Worm (Caenorhabditis elegans): ENCODE measurements around the gene dhs-22.

dhs-22 gene

DNA sequence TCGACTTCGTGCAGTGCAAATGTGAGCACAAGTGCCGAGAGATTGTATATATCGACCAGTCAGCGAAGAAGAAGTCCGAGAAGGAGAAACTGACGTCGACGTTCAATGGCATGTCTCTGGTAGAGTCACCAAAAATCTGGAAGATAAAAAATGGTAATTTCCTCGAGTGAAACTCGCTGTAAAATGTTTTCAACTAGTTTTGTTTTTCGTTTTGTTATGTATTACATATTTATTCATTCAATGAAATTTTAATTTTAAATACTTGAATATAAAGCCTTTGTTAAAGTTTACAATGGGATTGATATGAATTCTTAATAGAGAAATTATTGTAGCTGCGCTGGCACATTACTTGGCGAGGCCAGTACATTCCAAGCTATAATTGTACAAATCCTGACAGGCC, 1.4 kb downstream of the dhs-22 start:
- TF ChIP-seq zag-1 (tag; optimal IDR thresholded peaks at IDR 0.05) (no peak), rnt-1 (tag; optimal IDR thresholded peaks at IDR 0.05) (no peak), ceh-63 (GFP tag; optimal IDR thresholded peaks at IDR 0.05) (no peak), grh-1 (GFP tag; IDR thresholded peaks at IDR 0.05) (no peak), egl-27 (tag; optimal IDR thresholded peaks at IDR 0.05) (no peak), lin-15B (tag; optimal IDR thresholded peaks at IDR 0.05) (no peak), efl-1 (optimal IDR thresholded peaks at IDR 0.05) (no peak), efl-1 (GFP tag; optimal IDR thresholded peaks at IDR 0.05 in 1 of 2) (peak in 1 of 2 experiments; percentile 34), Y116A8C.19 (tag; optimal IDR thresholded peaks at IDR 0.05; ENCODE audit: borderline replicate concordance) (no peak)

DNA sequence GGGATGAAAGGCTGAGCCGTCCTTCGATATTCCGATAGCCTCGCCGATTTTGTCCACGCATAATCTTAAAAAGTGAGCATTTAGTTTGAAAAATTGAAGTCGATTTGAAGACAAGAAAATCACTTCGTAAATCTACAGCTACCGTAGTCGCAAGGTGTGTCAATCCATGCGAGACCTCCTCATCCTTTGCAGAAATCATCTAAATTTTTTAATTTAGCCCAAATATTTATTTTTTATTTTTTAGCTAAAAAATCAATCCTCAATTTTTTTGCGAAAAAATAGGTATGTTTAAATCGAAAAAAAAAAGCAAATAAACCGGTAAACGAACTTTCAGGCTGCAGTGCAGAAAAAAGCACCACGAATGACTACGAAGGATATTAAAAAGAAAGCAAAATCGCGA, 3.5 kb downstream of the dhs-22 start, which contains the start of the genes nxf-2 and set-31:
Gene nxf-2, minus strand, starts transcription at position 101 of the 400 bp plus-strand sequence.
Gene set-31, plus strand, starts transcription at position 169 of the 400 bp plus-strand sequence.
- TF ChIP-seq elt-2 (tag; optimal IDR thresholded peaks at IDR 0.05) (no peak), lsy-2 (tag; optimal IDR thresholded peaks at IDR 0.05) (peak in 1 of 2 experiments; percentile 12)

DNA sequence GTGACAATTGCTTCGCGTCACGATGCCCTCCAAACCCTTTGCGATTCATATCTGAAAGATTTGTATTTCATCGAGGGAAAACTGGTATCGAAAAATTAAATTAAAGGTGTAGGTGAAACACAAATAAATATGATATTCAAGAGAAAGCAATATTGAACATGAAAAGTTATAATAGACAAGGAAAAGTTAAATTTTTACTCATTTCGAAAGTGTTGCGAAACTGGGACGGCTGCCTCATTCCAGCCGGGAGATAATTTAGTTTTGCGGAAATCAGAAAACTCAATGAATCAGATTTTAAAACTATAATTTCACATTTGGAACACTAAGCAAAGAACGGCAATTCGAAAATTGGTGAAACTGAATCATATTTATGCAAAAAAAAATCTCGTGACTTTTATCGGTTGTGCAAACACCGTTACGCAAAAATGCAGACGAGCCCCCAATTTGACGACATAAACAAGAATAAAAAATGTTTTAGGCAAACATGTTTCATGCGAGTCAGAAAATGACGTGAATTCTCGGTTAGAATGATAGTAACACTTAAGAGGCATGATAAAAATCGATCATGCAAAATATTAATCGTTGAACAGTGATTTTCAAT, 6.2 kb downstream of the dhs-22 start, which contains the start of the genes nxf-1 and C15H11.11:
Gene nxf-1, minus strand, starts transcription at position 51 of the 601 bp plus-strand sequence.
Gene C15H11.11, plus strand, starts transcription at position 536 of the 601 bp plus-strand sequence.
- TF ChIP-seq nhr-11 (tag; optimal IDR thresholded peaks at IDR 0.05) (peak; percentile 22), unc-86 (tag; optimal IDR thresholded peaks at IDR 0.05) (peak; percentile 72), ztf-4 (tag; optimal IDR thresholded peaks at IDR 0.05) (no peak), hlh-4 (tag; optimal IDR thresholded peaks at IDR 0.05) (no peak), nhr-47 (tag; optimal IDR thresholded peaks at IDR 0.05) (peak; percentile 85), sox-4 (tag; optimal IDR thresholded peaks at IDR 0.05) (peak; percentile 1), pqm-1 (tag; optimal IDR thresholded peaks at IDR 0.05) (no peak), pag-3 (tag; optimal IDR thresholded peaks at IDR 0.05; ENCODE audit: borderline replicate concordance, insufficient read depth) (no peak), fkh-4 (tag; optimal IDR thresholded peaks at IDR 0.05; ENCODE audit: borderline replicate concordance) (no peak), grh-1 (GFP tag; IDR thresholded peaks at IDR 0.05) (no peak), nhr-28 (tag; optimal IDR thresholded peaks at IDR 0.05) (no peak), hlh-17 (GFP tag; optimal IDR thresholded peaks at IDR 0.05; ENCODE audit: borderline replicate concordance) (no peak), lin-39 (tag; optimal IDR thresholded peaks at IDR 0.05) (peak; percentile 57), unc-98 (GFP tag; IDR thresholded peaks at IDR 0.05) (0 out of 2 replicates have a peak, but pooled peaks have one; percentile 9), unc-130 (tag; optimal IDR thresholded peaks at IDR 0.05) (peak; percentile 65), blmp-1 (tag; optimal IDR thresholded peaks at IDR 0.05) (peak; percentile 60), lin-35 (GFP tag; optimal IDR thresholded peaks at IDR 0.05) (peak; percentile 63 to 79), egl-13 (tag; optimal IDR thresholded peaks at IDR 0.05) (peak; percentile 4), lin-14 (GFP tag; optimal IDR thresholded peaks at IDR 0.05) (peak; percentile 80), skn-1 (tag; optimal IDR thresholded peaks at IDR 0.05) (peak; percentile 11), nhr-84 (tag; optimal IDR thresholded peaks at IDR 0.05) (no peak), nhr-19 (GFP tag; conservative IDR thresholded peaks at IDR 0.05) (peak; percentile 75), ceh-88 (GFP tag; IDR thresholded peaks at IDR 0.05) (no peak), snpc-4 (tag; optimal IDR thresholded peaks at IDR 0.05) (peak; percentile 62), xbp-1 (tag; optimal IDR thresholded peaks at IDR 0.05) (peak; percentile 76), C04F5.9 (tag; optimal IDR thresholded peaks at IDR 0.05) (no peak), lin-13 (GFP tag; optimal IDR thresholded peaks at IDR 0.05) (peak; percentile 64), mef-2 (tag; optimal IDR thresholded peaks at IDR 0.05) (no peak), mab-9 (GFP tag; IDR thresholded peaks at IDR 0.05) (no peak), fos-1 (tag; optimal IDR thresholded peaks at IDR 0.05) (peak; percentile 11), nhr-237 (tag; optimal IDR thresholded peaks at IDR 0.05) (no peak), nhr-77 (tag; optimal IDR thresholded peaks at IDR 0.05) (no peak), lir-3 (tag; optimal IDR thresholded peaks at IDR 0.05; ENCODE audit: poor library complexity) (peak; percentile 14), snu-23 (GFP tag; optimal IDR thresholded peaks at IDR 0.05) (peak; percentile 85), pax-3 (tag; optimal IDR thresholded peaks at IDR 0.05) (peak; percentile 49), swsn-7 (tag; optimal IDR thresholded peaks at IDR 0.05) (peak; percentile 80), dpl-1 (GFP tag; optimal IDR thresholded peaks at IDR 0.05) (peak; percentile 59 to 78 (median 77)), nhr-76 (tag; optimal IDR thresholded peaks at IDR 0.05) (no peak), dsc-1 (tag; optimal IDR thresholded peaks at IDR 0.05) (peak; percentile 68)
